Fruit fly (Drosophila melanogaster): ENCODE results near the gene VhaM9.7-a.

VhaM9.7-a gene

dm6 chr3L:4229365-4229967 lies 33.0 kb upstream of the VhaM9.7-a start (continued):
- TF ChIP-seq zf30C (GFP tag; optimal IDR thresholded peaks at IDR 0.05) (peak; percentile 24), fd3F (GFP tag; optimal IDR thresholded peaks at IDR 0.05) (no peak), CG6683 (GFP tag; optimal IDR thresholded peaks at IDR 0.05) (no peak), Aef1 (GFP tag; IDR thresholded peaks at IDR 0.05) (no peak), CG2129 (GFP tag; IDR thresholded peaks at IDR 0.05; ENCODE audit: partially characterized antibody) (no peak), phol (tag; optimal IDR thresholded peaks at IDR 0.05) (peak; percentile 12), CG1603 (tag; optimal IDR thresholded peaks at IDR 0.05) (peak; percentile 3), caup (GFP tag; optimal IDR thresholded peaks at IDR 0.05; ENCODE audit: severe bottlenecking) (no peak), CG13894 (tag; optimal IDR thresholded peaks at IDR 0.05) (peak; percentile 27), ken (GFP tag; IDR thresholded peaks at IDR 0.05) (no peak), unpg (GFP tag; optimal IDR thresholded peaks at IDR 0.05) (no peak), CG31441 (GFP tag; IDR thresholded peaks at IDR 0.05) (no peak), corto (GFP tag; optimal IDR thresholded peaks at IDR 0.05) (no peak), CG6175 (GFP tag; IDR thresholded peaks at IDR 0.05) (no peak), ro (GFP tag; IDR thresholded peaks at IDR 0.05) (no peak), CG7271 (tag; optimal IDR thresholded peaks at IDR 0.05) (no peak), fd64A (GFP tag; optimal IDR thresholded peaks at IDR 0.05) (no peak), CG17385 (GFP tag; optimal IDR thresholded peaks at IDR 0.05) (no peak), CG10654 (GFP tag; optimal IDR thresholded peaks at IDR 0.05) (no peak), Scr (GFP tag; IDR thresholded peaks at IDR 0.05; ENCODE audit: partially characterized antibody) (no peak), fd96Cb (tag; optimal IDR thresholded peaks at IDR 0.05) (no peak), CG43689 (GFP tag; IDR thresholded peaks at IDR 0.05) (no peak), Stat92E (GFP tag; optimal IDR thresholded peaks at IDR 0.05) (peak in 1 of 3 experiments; percentile 89), sens (GFP tag) (peak; percentile 82), CG7357 (GFP tag; IDR thresholded peaks at IDR 0.05) (no peak), Mad (GFP tag; optimal IDR thresholded peaks at IDR 0.05) (no peak), CG2202 (tag; optimal IDR thresholded peaks at IDR 0.05) (no peak), CG10462 (GFP tag; optimal IDR thresholded peaks at IDR 0.05) (no peak), odd (GFP tag; optimal IDR thresholded peaks at IDR 0.05) (no peak), CG15011 (GFP tag; optimal IDR thresholded peaks at IDR 0.05) (no peak), sqz (GFP tag; optimal IDR thresholded peaks at IDR 0.05) (no peak), CG10321 (GFP tag; IDR thresholded peaks at IDR 0.05) (no peak), knrl (GFP tag; IDR thresholded peaks at IDR 0.05; ENCODE audit: partially characterized antibody) (no peak), cg (GFP tag; optimal IDR thresholded peaks at IDR 0.05) (no peak), gem (tag; optimal IDR thresholded peaks at IDR 0.05) (peak; percentile 16), Taf1 (GFP tag; IDR thresholded peaks at IDR 0.05) (no peak), shn (GFP tag; optimal IDR thresholded peaks at IDR 0.05) (no peak), Tbp (GFP tag; optimal IDR thresholded peaks at IDR 0.05) (no peak), kni (GFP tag; optimal IDR thresholded peaks at IDR 0.05) (no peak), unc-4 (GFP tag; IDR thresholded peaks at IDR 0.05; ENCODE audit: partially characterized antibody) (no peak), NfI (GFP tag; optimal IDR thresholded peaks at IDR 0.05) (no peak), cwo (GFP tag; optimal IDR thresholded peaks at IDR 0.05) (no peak), CG12299 (tag; optimal IDR thresholded peaks at IDR 0.05) (no peak), CG18011 (GFP tag; optimal IDR thresholded peaks at IDR 0.05) (no peak), CG15514 (GFP tag; optimal IDR thresholded peaks at IDR 0.05) (no peak), H15 (GFP tag; IDR thresholded peaks at IDR 0.05) (no peak), vfl (GFP tag; optimal IDR thresholded peaks at IDR 0.05) (no peak), pzg (GFP tag; optimal IDR thresholded peaks at IDR 0.05) (no peak), CG3838 (GFP tag; optimal IDR thresholded peaks at IDR 0.05) (no peak), CG11093 (GFP tag; IDR thresholded peaks at IDR 0.05) (no peak)
